Fruit fly (Drosophila melanogaster) whole organism, pupa: Measurements from ENCODE around the gene lectin-24A.

Experiments used
- CG12605 ChIP-seq: fragments of 200-800 bp; sonication (Bioruptor generic); IDR thresholded peaks from 2 replicates; pipeline ENCODE4 v1.3.6; 2022; ENCODE audit warnings: missing biosample characterization, missing genetic modification characterization
- CG14655 ChIP-seq: fragments of 200-800 bp; sonication (Bioruptor generic); optimal IDR thresholded peaks from 3 replicates; lab custom pipeline; 2017; ENCODE audit warnings: mild to moderate bottlenecking, missing biosample characterization, missing genetic modification reagents, missing genetic modification characterization
- CG4496 ChIP-seq: fragments of 200-800 bp; sonication (Bioruptor generic); IDR thresholded peaks from 3 replicates; pipeline ENCODE4 v1.3.6; 2022; ENCODE audit warnings: missing biosample characterization, missing genetic modification characterization
- CG9948 ChIP-seq: fragments of 200-800 bp; sonication (Bioruptor generic); optimal IDR thresholded peaks from 2 replicates; lab custom pipeline; 2018; ENCODE audit warnings: missing biosample characterization, mild to moderate bottlenecking, missing genetic modification characterization, moderate library complexity
- Pif1B ChIP-seq: fragments of 200-800 bp; sonication (Bioruptor generic); optimal IDR thresholded peaks from 3 replicates; lab custom pipeline; 2016; ENCODE audit warnings: missing biosample characterization, missing genetic modification characterization
- Snoo ChIP-seq: fragments of 200-800 bp; sonication (Bioruptor generic); optimal IDR thresholded peaks from 3 replicates; lab custom pipeline; 2017; ENCODE audit warnings: missing biosample characterization, mild to moderate bottlenecking, missing genetic modification characterization, inconsistent platforms

- TF ChIP-seq CG12605 (GFP tag; lab: Robert Waterston, UW) (no peak), Pif1B (GFP tag; lab: Kevin White, UChicago) (no peak), CG14655 (GFP tag; lab: Kevin White, UChicago) (no peak), CG4496 (GFP tag; lab: Robert Waterston, UW) (no peak), Snoo (no peak), CG9948 (tag; lab: Kevin White, UChicago) (no peak)
Observed at dm6 chr2L:3717673-3718235, at the start of gene lectin-24A, which contains the start of gene Shaw.
